Fruit fly (Drosophila melanogaster) whole organism, adult: ENCODE measurements around the gene CG34163.
A peak's percentile ranks its signal among the peaks of the same experiment; 100 is the strongest.
"Not testable (repeated sequence)": the region's sequence is repeated elsewhere in the genome, so short reads cannot be mapped to it uniquely, and the experiment has no call there.

Source experiments
- CG11617 ChIP-seq: fragments of 200-800 bp; sonication (Bioruptor generic); optimal IDR thresholded peaks from 2 replicates; lab custom pipeline; 2017; ENCODE audit warnings: mild to moderate bottlenecking, missing biosample characterization, missing genetic modification reagents, missing genetic modification characterization
- CG12768 ChIP-seq: fragments of 200-800 bp; sonication (Bioruptor generic); optimal IDR thresholded peaks from 2 replicates; lab custom pipeline; 2017; ENCODE audit warnings: missing biosample characterization, missing genetic modification characterization, mild to moderate bottlenecking, moderate library complexity, missing genetic modification reagents
- CG14711 ChIP-seq: fragments of 200-800 bp; sonication (Bioruptor generic); optimal IDR thresholded peaks from 2 replicates; lab custom pipeline; 2018; ENCODE audit warnings: missing biosample characterization, mild to moderate bottlenecking, missing genetic modification characterization, moderate library complexity
- CG1620 ChIP-seq: fragments of 200-800 bp; sonication (Bioruptor generic); optimal IDR thresholded peaks from 2 replicates; lab custom pipeline; 2016; ENCODE audit warnings: missing biosample characterization, missing genetic modification characterization
- CG33017 ChIP-seq: fragments of 200-800 bp; sonication (Bioruptor generic); optimal IDR thresholded peaks from 2 replicates; lab custom pipeline; 2018; ENCODE audit warnings: missing biosample characterization, mild to moderate bottlenecking, missing genetic modification characterization, moderate library complexity
- CG5204 ChIP-seq: fragments of 200-800 bp; sonication (Bioruptor generic); optimal IDR thresholded peaks from 2 replicates; lab custom pipeline; 2016; ENCODE audit warnings: missing biosample characterization, missing genetic modification characterization
- CG7045 ChIP-seq: fragments of 200-800 bp; sonication (Bioruptor generic); optimal IDR thresholded peaks from 2 replicates; lab custom pipeline; 2017; ENCODE audit warnings: missing biosample characterization, mild to moderate bottlenecking, missing genetic modification characterization
- CG7101 ChIP-seq: fragments of 200-800 bp; sonication (Bioruptor generic); optimal IDR thresholded peaks from 2 replicates; lab custom pipeline; 2018; ENCODE audit warnings: missing biosample characterization, mild to moderate bottlenecking, missing genetic modification characterization, moderate library complexity
- Clk ChIP-seq: fragments of 200-800 bp; sonication (Bioruptor generic); optimal IDR thresholded peaks from 2 replicates; lab custom pipeline; 2017; ENCODE audit warnings: missing biosample characterization, missing genetic modification characterization
- Crg-1 ChIP-seq: fragments of 200-800 bp; sonication (Bioruptor generic); optimal IDR thresholded peaks from 2 replicates; lab custom pipeline; 2016; ENCODE audit warnings: missing biosample characterization, missing genetic modification characterization
- Hr96 ChIP-seq: fragments of 200-800 bp; sonication (Bioruptor generic); optimal IDR thresholded peaks from 2 replicates; lab custom pipeline; 2016; ENCODE audit warnings: missing biosample characterization, missing genetic modification characterization
- Mnt ChIP-seq: fragments of 200-800 bp; sonication (Bioruptor generic); optimal IDR thresholded peaks from 2 replicates; lab custom pipeline; 2016; ENCODE audit warnings: missing biosample characterization, mild to moderate bottlenecking, missing genetic modification characterization
- bab1 ChIP-seq: fragments of 200-800 bp; sonication (Bioruptor generic); optimal IDR thresholded peaks from 3 replicates; lab custom pipeline; 2019; ENCODE audit warnings: missing biosample characterization, mild to moderate bottlenecking, missing genetic modification characterization, moderate library complexity
- cic ChIP-seq: fragments of 200-800 bp; sonication (Bioruptor generic); optimal IDR thresholded peaks from 2 replicates; lab custom pipeline; 2017; ENCODE audit warnings: missing biosample characterization, mild to moderate bottlenecking, missing genetic modification characterization, moderate library complexity
- cnc ChIP-seq, 2 experiments: fragments of >200 bp; optimal IDR thresholded peaks; 2 replicates each; lab custom pipeline; 2017
- kay ChIP-seq: fragments of 200-800 bp; sonication (Bioruptor generic); peaks from one replicate; lab custom pipeline; 2016; ENCODE audit warnings: missing biosample characterization, missing genetic modification characterization, borderline replicate concordance
- ovo ChIP-seq: fragments of 200-800 bp; sonication (Bioruptor generic); optimal IDR thresholded peaks from 2 replicates; lab custom pipeline; 2016; ENCODE audit warnings: missing biosample characterization, missing genetic modification characterization
- pad ChIP-seq: fragments of 200-800 bp; sonication (Bioruptor generic); optimal IDR thresholded peaks from 3 replicates; lab custom pipeline; 2017; ENCODE audit warnings: missing biosample characterization, missing genetic modification characterization, mild to moderate bottlenecking, moderate library complexity, missing genetic modification reagents
- tj ChIP-seq: fragments of 200-800 bp; sonication (Bioruptor generic); optimal IDR thresholded peaks from 3 replicates; lab custom pipeline; 2017; ENCODE audit warnings: missing biosample characterization, mild to moderate bottlenecking, missing genetic modification characterization, moderate library complexity
- toe ChIP-seq: fragments of 200-800 bp; sonication (Bioruptor generic); optimal IDR thresholded peaks from 2 replicates; lab custom pipeline; 2016; ENCODE audit warnings: missing biosample characterization, missing genetic modification characterization

CG34163 gene

dm6 chr2L:11992602-11993001 is 4.5 kb downstream of the CG34163 start, which contains the start of gene Ada1-2:
Gene Ada1-2 (plus strand): TSS chr2L:11992902.
- TF ChIP-seq Clk, cic, bab1 (GFP tag; lab: Kevin White, UChicago): not testable (repeated sequence)

dm6 chr2L:11995332-11995790 is 7.3 kb downstream of the CG34163 start, which contains the start of the genes CG18789 and Qtzl:
Gene CG18789 (minus strand): TSS chr2L:11995432.
Gene Qtzl (plus strand): TSS chr2L:11995740.
- not testable (repeated sequence) for TF ChIP-seq bab1, ovo, toe (GFP tag; lab: Kevin White, UChicago)

dm6 chr2L:11996509-11996908 is 8.4 kb downstream of the CG34163 start, which contains the start of gene Ada1-1:
Gene Ada1-1 (plus strand): TSS chr2L:11996809.
- TF ChIP-seq Hr96 (GFP tag; lab: Kevin White, UChicago); CG33017; tj: not testable (repeated sequence)

dm6 chr2L:11999240-11999704 is 11.2 kb downstream of the CG34163 start, which contains the start of the genes CG18787 and Nfs1:
Gene CG18787 (minus strand): TSS chr2L:11999340.
Gene Nfs1 (plus strand): TSS chr2L:11999654.
- TF ChIP-seq ovo (GFP tag; lab: Kevin White, UChicago); tj; Mnt (GFP tag; lab: Kevin White, UChicago): not testable (repeated sequence)

dm6 chr2L:12001132-12001531 is 13.1 kb downstream of the CG34163 start:
- TF ChIP-seq Hr96 (GFP tag; lab: Kevin White, UChicago): no peak
- peak; percentile 42 for TF ChIP-seq tj
- peak; percentile 58 for TF ChIP-seq CG12768 (GFP tag; lab: Kevin White, UChicago)
- no peak for TF ChIP-seq toe (GFP tag; lab: Kevin White, UChicago)

dm6 chr2L:12002051-12002450 is 14.0 kb downstream of the CG34163 start, which contains the start of gene Hacd1:
Gene Hacd1 (minus strand): TSS chr2L:12002266.
- TF ChIP-seq Hr96 (GFP tag; lab: Kevin White, UChicago) (no peak), CG11617 (no peak), cic (GFP tag; lab: Kevin White, UChicago) (peak; percentile 69), ovo (GFP tag; lab: Kevin White, UChicago) (no peak), CG7101 (no peak), CG14711 (tag; lab: Kevin White, UChicago) (no peak), CG1620 (no peak), cnc (optimal IDR thresholded peaks at IDR 0.05; lab: Kevin White, UChicago) (no peak), pad (no peak), bab1 (GFP tag; lab: Kevin White, UChicago) (peak; percentile 38), CG12768 (GFP tag; lab: Kevin White, UChicago) (peak; percentile 70), toe (GFP tag; lab: Kevin White, UChicago) (no peak), Crg-1 (GFP tag; lab: Kevin White, UChicago) (no peak), tj (no peak), CG7045 (GFP tag; lab: Kevin White, UChicago) (peak; percentile 41), Mnt (GFP tag; lab: Kevin White, UChicago) (peak; percentile 5), CG33017 (peak; percentile 17), kay (GFP tag; lab: Kevin White, UChicago) (no peak), Clk (GFP tag; lab: Kevin White, UChicago) (no peak), CG5204 (GFP tag; lab: Kevin White, UChicago) (no peak)

- TF ChIP-seq CG5204 (GFP tag; lab: Kevin White, UChicago): peak; percentile 22
- TF ChIP-seq cic (GFP tag; lab: Kevin White, UChicago): peak; percentile 97
- peak; percentile 55 for TF ChIP-seq Hr96 (GFP tag; lab: Kevin White, UChicago)
- TF ChIP-seq CG7101: peak; percentile 16
- TF ChIP-seq CG14711 (tag; lab: Kevin White, UChicago): no peak
- peak; percentile 76 for TF ChIP-seq tj
- TF ChIP-seq Mnt (GFP tag; lab: Kevin White, UChicago): peak; percentile 72
- TF ChIP-seq CG1620: no peak
- TF ChIP-seq ovo (GFP tag; lab: Kevin White, UChicago): peak; percentile 62
- peak; percentile 96 for TF ChIP-seq CG12768 (GFP tag; lab: Kevin White, UChicago)
- TF ChIP-seq CG7045 (GFP tag; lab: Kevin White, UChicago): no peak
- TF ChIP-seq Clk (GFP tag; lab: Kevin White, UChicago): peak; percentile 18
- TF ChIP-seq CG11617: peak; percentile 47
- TF ChIP-seq pad: no peak
- no peak for TF ChIP-seq Crg-1 (GFP tag; lab: Kevin White, UChicago)
- peak; percentile 48 for TF ChIP-seq bab1 (GFP tag; lab: Kevin White, UChicago)
- TF ChIP-seq CG33017: peak; percentile 29
- TF ChIP-seq toe (GFP tag; lab: Kevin White, UChicago): peak; percentile 17
Observed at dm6 chr2L:12002922-12003791, 15.1 kb downstream of the CG34163 start.
